Worm (Caenorhabditis elegans): ENCODE results near the gene srw-6.

DNA sequence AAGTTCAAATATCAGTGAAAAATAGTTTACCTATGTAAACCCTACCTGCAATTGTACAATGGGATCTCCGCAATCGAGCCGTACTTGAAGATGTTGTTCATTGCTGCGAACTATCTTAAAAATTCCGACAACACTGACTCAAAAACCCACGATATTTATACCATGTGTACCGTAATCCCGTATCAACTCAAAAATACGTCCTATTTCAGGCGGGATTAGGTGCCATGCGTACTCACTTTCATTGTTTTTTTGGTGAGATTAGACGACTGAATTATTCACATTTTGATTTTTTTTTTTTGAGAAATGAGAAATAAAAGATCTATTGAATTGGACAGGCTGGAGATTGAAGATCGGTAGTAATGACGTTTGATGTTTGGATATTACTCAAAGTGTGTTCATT, 8.1 kb upstream of the srw-6 start, which contains the start of gene srt-30:
- TF ChIP-seq flt-1 (GFP tag; IDR thresholded peaks at IDR 0.05) (no peak), ref-1 (GFP tag; conservative IDR thresholded peaks at IDR 0.05) (no peak), ztf-29 (GFP tag; IDR thresholded peaks at IDR 0.05) (no peak), ztf-23 (GFP tag; IDR thresholded peaks at IDR 0.05) (no peak), med-1 (GFP tag; optimal IDR thresholded peaks at IDR 0.05; ENCODE audit: insufficient read depth) (no peak), cog-1 (tag; optimal IDR thresholded peaks at IDR 0.05) (no peak)
